Worm (Caenorhabditis elegans) whole organism, young adult: ENCODE data around the gene Y41D4B.1.

ENCODE experiments used
- B0019.2 ChIP-seq: fragments of 200-800 bp; sonication (Bioruptor generic); conservative IDR thresholded peaks from 2 replicates; pipeline ENCODE4 v1.3.6; 2022; ENCODE audit warnings: missing genetic modification reagents, missing genetic modification characterization, missing compliant biosample characterization
- B0336.3 ChIP-seq: fragments of 200-800 bp; sonication (Bioruptor generic); IDR thresholded peaks from 2 replicates; pipeline ENCODE4 v1.3.6; 2022; ENCODE audit warnings: missing genetic modification characterization, missing compliant biosample characterization
- D2030.7 ChIP-seq: fragments of 200-800 bp; sonication (Bioruptor generic); IDR thresholded peaks from 2 replicates; pipeline ENCODE4 v1.3.6; 2022; ENCODE audit warnings: missing genetic modification reagents, missing genetic modification characterization, missing compliant biosample characterization
- F22D6.2 ChIP-seq: sonication (generic microtip); optimal IDR thresholded peaks from 2 replicates; lab custom pipeline; 2016; ENCODE audit warnings: mild to moderate bottlenecking, missing genetic modification characterization, missing compliant biosample characterization
- F23B12.7 ChIP-seq: sonication (generic microtip); optimal IDR thresholded peaks from 2 replicates; lab custom pipeline; 2017; ENCODE audit warnings: missing genetic modification characterization, mild to moderate bottlenecking, missing compliant biosample characterization, antibody characterized with exemption, moderate library complexity; ENCODE audit not compliant: insufficient read depth
- F33H1.4 ChIP-seq: fragments of 200-800 bp; sonication (Bioruptor generic); IDR thresholded peaks from 2 replicates; pipeline ENCODE4 v1.3.6; 2022; ENCODE audit warnings: missing genetic modification reagents, missing genetic modification characterization, missing compliant biosample characterization
- F57C9.4 ChIP-seq: sonication (generic microtip); optimal IDR thresholded peaks from 2 replicates; lab custom pipeline; 2017; ENCODE audit warnings: mild to moderate bottlenecking, missing genetic modification characterization, missing compliant biosample characterization
- T26A5.8 ChIP-seq: sonication (generic microtip); optimal IDR thresholded peaks from 2 replicates; lab custom pipeline; 2016; ENCODE audit warnings: missing genetic modification characterization, missing compliant biosample characterization
- Y53G8AR.9 ChIP-seq: fragments of 200-800 bp; sonication (Bioruptor generic); conservative IDR thresholded peaks from 2 replicates; pipeline ENCODE4 v1.3.6; 2022; ENCODE audit warnings: missing genetic modification reagents, missing genetic modification characterization, missing compliant biosample characterization
- athp-1 ChIP-seq: sonication (generic microtip); optimal IDR thresholded peaks from 2 replicates; lab custom pipeline; 2017; ENCODE audit warnings: mild to moderate bottlenecking, missing genetic modification characterization, missing compliant biosample characterization
- attf-5 ChIP-seq: fragments of 200-800 bp; sonication (Bioruptor generic); optimal IDR thresholded peaks from 2 replicates; lab custom pipeline; 2018; ENCODE audit warnings: mild to moderate bottlenecking, missing genetic modification characterization, missing compliant biosample characterization
- attf-6 ChIP-seq: fragments of 200-800 bp; sonication (Bioruptor generic); IDR thresholded peaks from 2 replicates; pipeline ENCODE4 v1.3.6; 2022; ENCODE audit warnings: missing genetic modification reagents, missing genetic modification characterization, missing compliant biosample characterization
- bed-1 ChIP-seq: fragments of 200-800 bp; sonication (Bioruptor generic); IDR thresholded peaks from 2 replicates; pipeline ENCODE4 v1.3.6; 2022; ENCODE audit warnings: missing genetic modification reagents, missing genetic modification characterization, missing compliant biosample characterization
- ccch-3 ChIP-seq: fragments of 200-800 bp; sonication (Bioruptor generic); optimal IDR thresholded peaks from 2 replicates; lab custom pipeline; 2018; ENCODE audit warnings: mild to moderate bottlenecking, missing genetic modification characterization, missing compliant biosample characterization
- cebp-2 ChIP-seq: fragments of 200-800 bp; sonication (Bioruptor generic); IDR thresholded peaks from 2 replicates; pipeline ENCODE4 v1.3.6; 2022; ENCODE audit warnings: missing genetic modification characterization, missing compliant biosample characterization
- ceh-100 ChIP-seq: fragments of 200-800 bp; sonication (Bioruptor generic); IDR thresholded peaks from 2 replicates; pipeline ENCODE4 v1.3.6; 2022; ENCODE audit warnings: missing genetic modification reagents, missing genetic modification characterization, missing compliant biosample characterization
- ceh-27 ChIP-seq: fragments of 200-800 bp; sonication (Bioruptor generic); optimal IDR thresholded peaks from 2 replicates; lab custom pipeline; 2018; ENCODE audit warnings: mild to moderate bottlenecking, missing genetic modification characterization, moderate library complexity, missing compliant biosample characterization
- efl-1 ChIP-seq: fragments of 150-350 bp; optimal IDR thresholded peaks from 2 replicates; lab custom pipeline; 2014; ENCODE audit warnings: missing biosample characterization, missing genetic modification reagents, missing genetic modification characterization
- ekl-4 ChIP-seq: fragments of 200-800 bp; sonication (Bioruptor generic); IDR thresholded peaks from 2 replicates; pipeline ENCODE4 v1.3.6; 2022; ENCODE audit warnings: missing genetic modification reagents, missing genetic modification characterization, missing compliant biosample characterization
- gei-17 ChIP-seq: fragments of 200-800 bp; sonication (Bioruptor generic); optimal IDR thresholded peaks from 2 replicates; lab custom pipeline; 2018; ENCODE audit warnings: mild to moderate bottlenecking, missing genetic modification characterization, missing compliant biosample characterization
- hmg-1.2 ChIP-seq: fragments of 200-800 bp; sonication (Bioruptor generic); IDR thresholded peaks from 2 replicates; pipeline ENCODE4 v1.3.6; 2022; ENCODE audit warnings: missing genetic modification reagents, missing genetic modification characterization, missing compliant biosample characterization
- lin-54 ChIP-seq: fragments of 200-800 bp; sonication (Bioruptor generic); optimal IDR thresholded peaks from 2 replicates; lab custom pipeline; 2018; ENCODE audit warnings: mild to moderate bottlenecking, missing genetic modification characterization, missing compliant biosample characterization
- lsl-1 ChIP-seq: fragments of 200-800 bp; sonication (Bioruptor generic); optimal IDR thresholded peaks from 2 replicates; lab custom pipeline; 2018; ENCODE audit warnings: mild to moderate bottlenecking, missing genetic modification characterization, moderate library complexity, missing compliant biosample characterization
- madf-6 ChIP-seq: fragments of 200-800 bp; sonication (Bioruptor generic); IDR thresholded peaks from 2 replicates; pipeline ENCODE4 v1.3.6; 2022; ENCODE audit warnings: missing genetic modification reagents, missing genetic modification characterization, missing compliant biosample characterization
- mcd-1 ChIP-seq: fragments of 200-800 bp; sonication (Bioruptor generic); IDR thresholded peaks from 2 replicates; pipeline ENCODE4 v1.3.6; 2022; ENCODE audit warnings: missing genetic modification reagents, missing genetic modification characterization, missing compliant biosample characterization
- mes-4 ChIP-seq: sonication (generic microtip); optimal IDR thresholded peaks from 2 replicates; lab custom pipeline; 2016; ENCODE audit warnings: missing genotype, missing genetic modification characterization, missing compliant biosample characterization
- nfya-1 ChIP-seq: sonication (generic microtip); optimal IDR thresholded peaks from 2 replicates; lab custom pipeline; 2017; ENCODE audit warnings: antibody characterized with exemption, missing compliant biosample characterization, missing genetic modification characterization, borderline replicate concordance; ENCODE audit not compliant: insufficient read depth
- nfya-2 ChIP-seq: fragments of 200-800 bp; sonication (Bioruptor generic); IDR thresholded peaks from 2 replicates; pipeline ENCODE4 v1.3.6; 2022; ENCODE audit warnings: missing genetic modification reagents, missing genetic modification characterization, missing compliant biosample characterization
- nfyb-1 ChIP-seq: fragments of 200-800 bp; sonication (Bioruptor generic); IDR thresholded peaks from 2 replicates; pipeline ENCODE4 v1.3.6; 2022; ENCODE audit warnings: missing genetic modification reagents, missing genetic modification characterization, missing compliant biosample characterization
- nhr-80 ChIP-seq: sonication (generic microtip); optimal IDR thresholded peaks from 2 replicates; lab custom pipeline; 2016; ENCODE audit warnings: missing genetic modification characterization, missing compliant biosample characterization
- rcor-1 ChIP-seq: fragments of 200-800 bp; sonication (Bioruptor generic); IDR thresholded peaks from 2 replicates; pipeline ENCODE4 v1.3.6; 2022; ENCODE audit warnings: missing genetic modification reagents, missing genetic modification characterization, missing compliant biosample characterization
- snpc-1.3 ChIP-seq: sonication (generic microtip); optimal IDR thresholded peaks from 2 replicates; lab custom pipeline; 2017; ENCODE audit warnings: missing genetic modification characterization, mild to moderate bottlenecking, missing compliant biosample characterization, antibody characterized with exemption, moderate library complexity, missing genotype, missing genetic modification reagents; ENCODE audit not compliant: insufficient read depth
- tbx-9 ChIP-seq: sonication (generic microtip); optimal IDR thresholded peaks from 2 replicates; lab custom pipeline; 2016; ENCODE audit warnings: borderline replicate concordance, missing genetic modification characterization, inconsistent platforms, missing compliant biosample characterization
- xnd-1 ChIP-seq: sonication (generic microtip); optimal IDR thresholded peaks from 2 replicates; lab custom pipeline; 2016; ENCODE audit warnings: missing genotype, missing genetic modification reagents, missing genetic modification characterization, missing compliant biosample characterization

The Y41D4B.1 gene

DNA sequence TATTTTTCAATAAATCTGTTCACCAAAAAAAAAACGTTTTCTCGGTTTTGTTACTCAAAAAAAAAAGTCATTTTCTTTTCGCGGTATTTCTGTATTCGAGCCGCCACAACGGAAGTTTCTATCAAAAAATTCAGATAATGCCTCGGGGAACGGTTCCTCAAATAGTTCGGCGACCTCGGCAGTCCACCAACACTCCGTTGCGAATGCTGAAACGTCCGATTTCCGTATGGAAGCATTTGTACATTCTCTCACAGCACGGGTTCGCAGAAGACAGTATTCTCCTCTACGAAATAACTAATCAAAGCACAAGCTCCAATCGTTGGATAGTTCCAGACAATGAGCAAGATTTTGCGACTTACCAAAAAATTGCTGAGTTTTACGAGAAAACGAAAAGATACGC, 12.5 kb upstream of the Y41D4B.1 start, which contains the start of gene Y41D4B.4:
Y41D4B.4 (plus strand) TSS at position 133 of the 400 bp plus-strand sequence.
- TF ChIP-seq madf-6 (peak; percentile 18; the same call in 1 of the 2 replicates), lin-54 (GFP tag; lab: Kevin White, UChicago) (peak; percentile 44), snpc-1.3 (tag; lab: Kevin White, UChicago) (no peak), nfya-1 (tag; lab: Kevin White, UChicago) (no peak), D2030.7 (GFP tag; lab: Robert Waterston, UW) (peak; percentile 13; the same call in 1 of the 2 replicates), hmg-1.2 (GFP tag; lab: Robert Waterston, UW) (0 out of 2 replicates have a peak, but pooled peaks have one; percentile 12), mcd-1 (GFP tag; lab: Robert Waterston, UW) (peak; percentile 16; the same call in 1 of the 2 replicates), nhr-80 (tag; lab: Kevin White, UChicago) (no peak), attf-6 (GFP tag; lab: Robert Waterston, UW) (peak; percentile 43; the same call in 1 of the 2 replicates), F33H1.4 (GFP tag; lab: Robert Waterston, UW) (peak; percentile 35), Y53G8AR.9 (GFP tag; lab: Robert Waterston, UW) (peak; percentile 52; the same call in 1 of the 2 replicates), ceh-100 (GFP tag; lab: Robert Waterston, UW) (0 out of 2 replicates have a peak, but pooled peaks have one; percentile 18), B0336.3 (GFP tag; lab: Robert Waterston, UW) (peak; percentile 51; the same call in 1 of the 2 replicates), ekl-4 (GFP tag; lab: Robert Waterston, UW) (peak; percentile 32; the same call in 1 of the 2 replicates), T26A5.8 (tag; lab: Kevin White, UChicago) (no peak), rcor-1 (GFP tag; lab: Robert Waterston, UW) (peak; percentile 44; the same call in 1 of the 2 replicates), athp-1 (peak; percentile 2), cebp-2 (GFP tag; lab: Robert Waterston, UW) (0 out of 2 replicates have a peak, but pooled peaks have one; percentile 15)

ce11 chrIV:1660735-1661134, 11.8 kb upstream of the Y41D4B.1 start:
- TF ChIP-seq madf-6 (peak; percentile 54), lsl-1 (GFP tag; lab: Kevin White, UChicago) (peak; percentile 70), efl-1 (GFP tag; lab: Kevin White, UChicago) (peak; percentile 21), F33H1.4 (GFP tag; lab: Robert Waterston, UW) (peak; percentile 67), tbx-9 (tag; lab: Kevin White, UChicago) (no peak), gei-17 (GFP tag; lab: Kevin White, UChicago) (no peak), mes-4 (tag; lab: Kevin White, UChicago) (no peak), xnd-1 (tag; lab: Kevin White, UChicago) (peak; percentile 44)
- TF ChIP-seq, all 124 proteins: peak for 5

DNA sequence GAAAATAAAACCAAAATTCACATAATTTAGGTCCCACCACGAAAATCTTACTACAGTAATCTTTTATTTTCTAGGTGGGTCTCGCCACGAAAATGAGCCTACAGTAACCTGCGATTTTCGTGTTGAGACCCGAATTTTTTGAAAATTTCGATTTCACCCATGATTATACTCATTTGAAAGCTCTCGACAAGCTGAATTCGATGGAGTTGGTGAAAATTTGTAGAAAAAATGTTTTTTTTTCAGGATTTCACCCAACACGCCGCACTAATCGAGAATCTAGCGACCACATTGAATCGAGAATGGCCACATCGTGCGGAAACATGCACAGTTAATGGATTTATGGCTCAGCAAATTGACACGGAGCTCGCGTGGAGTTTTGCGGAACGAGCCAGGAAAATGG, 9.6 kb upstream of the Y41D4B.1 start:
- TF ChIP-seq B0019.2, result no peak
- TF ChIP-seq F23B12.7 (tag; lab: Kevin White, UChicago), result no peak
- TF ChIP-seq ccch-3 (GFP tag; lab: Kevin White, UChicago), result no peak
- no peak for TF ChIP-seq nfya-2 (GFP tag; lab: Robert Waterston, UW)
- TF ChIP-seq bed-1, result no peak
- TF ChIP-seq Y53G8AR.9 (GFP tag; lab: Robert Waterston, UW), result no peak
- TF ChIP-seq F33H1.4 (GFP tag; lab: Robert Waterston, UW), result no peak
- TF ChIP-seq nfyb-1, result no peak
- TF ChIP-seq ceh-27 (GFP tag; lab: Kevin White, UChicago), result no peak
- TF ChIP-seq F57C9.4 (tag; lab: Kevin White, UChicago), result no peak
- no peak for TF ChIP-seq attf-5 (GFP tag; lab: Kevin White, UChicago)
- TF ChIP-seq F22D6.2 (tag; lab: Kevin White, UChicago), result no peak
- no peak for TF ChIP-seq attf-6 (GFP tag; lab: Robert Waterston, UW)
